Worm (Caenorhabditis elegans): ENCODE data around the gene T10D4.7.

ce11 chrII:3123206-3123605 is 5.6 kb downstream of the T10D4.7 start, which contains the start of gene srh-71:
- TF ChIP-seq W03F9.2 (tag; optimal IDR thresholded peaks at IDR 0.05) (no peak), dao-5 (tag; optimal IDR thresholded peaks at IDR 0.05) (no peak), him-1 (tag; optimal IDR thresholded peaks at IDR 0.05) (no peak)

Measured in whole organism, L4/young adult.